Fruit fly (Drosophila melanogaster) whole organism, pupa: ENCODE results near the gene Edem1.
A peak's percentile ranks its signal among the peaks of the same experiment; 100 is the strongest.

Source experiments
- CG17806 ChIP-seq: fragments of 200-800 bp; sonication (Bioruptor generic); optimal IDR thresholded peaks from 2 replicates; lab custom pipeline; 2018; ENCODE audit warnings: missing biosample characterization, mild to moderate bottlenecking, missing genetic modification characterization, moderate library complexity
- CG9948 ChIP-seq: fragments of 200-800 bp; sonication (Bioruptor generic); optimal IDR thresholded peaks from 2 replicates; lab custom pipeline; 2018; ENCODE audit warnings: missing biosample characterization, mild to moderate bottlenecking, missing genetic modification characterization, moderate library complexity
- D1 ChIP-seq: fragments of 200-800 bp; sonication (Bioruptor generic); optimal IDR thresholded peaks from 2 replicates; lab custom pipeline; 2018; ENCODE audit warnings: missing biosample characterization, mild to moderate bottlenecking, missing genetic modification characterization, moderate library complexity
- EcR ChIP-seq: fragments of 200-800 bp; sonication (Bioruptor generic); optimal IDR thresholded peaks from 3 replicates; lab custom pipeline; 2019; ENCODE audit warnings: missing biosample characterization, missing genetic modification characterization, mild to moderate bottlenecking, moderate library complexity, missing genetic modification reagents

DNA sequence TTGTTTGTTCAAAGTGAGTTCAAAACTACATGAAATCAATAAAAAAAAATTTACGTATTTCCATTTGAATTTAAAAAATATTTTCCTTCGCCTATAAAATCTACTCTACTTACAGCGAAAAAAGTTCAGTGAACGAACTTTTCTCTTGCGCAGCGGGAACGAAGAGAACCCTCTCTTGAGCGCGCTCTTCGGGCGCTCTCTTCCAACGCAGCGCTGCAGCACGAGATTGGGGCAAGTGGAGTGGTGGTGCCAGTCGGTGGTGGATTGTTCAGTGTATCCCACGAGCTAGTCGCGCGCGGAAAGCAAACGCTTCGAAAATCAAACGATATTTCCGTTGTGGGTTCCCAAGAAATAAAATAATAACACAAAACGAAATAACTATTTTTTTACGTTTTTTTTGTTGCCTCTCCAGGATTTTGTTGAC, 33.1 kb upstream of the Edem1 start, which contains the start of gene Hr4:
- TF ChIP-seq D1 (no peak), CG17806 (tag; lab: Kevin White, UChicago) (no peak), CG9948 (no peak), EcR (peak; percentile 99)
